Fruit fly (Drosophila melanogaster): ENCODE measurements around the gene CG8840.

CG8840 gene

DNA sequence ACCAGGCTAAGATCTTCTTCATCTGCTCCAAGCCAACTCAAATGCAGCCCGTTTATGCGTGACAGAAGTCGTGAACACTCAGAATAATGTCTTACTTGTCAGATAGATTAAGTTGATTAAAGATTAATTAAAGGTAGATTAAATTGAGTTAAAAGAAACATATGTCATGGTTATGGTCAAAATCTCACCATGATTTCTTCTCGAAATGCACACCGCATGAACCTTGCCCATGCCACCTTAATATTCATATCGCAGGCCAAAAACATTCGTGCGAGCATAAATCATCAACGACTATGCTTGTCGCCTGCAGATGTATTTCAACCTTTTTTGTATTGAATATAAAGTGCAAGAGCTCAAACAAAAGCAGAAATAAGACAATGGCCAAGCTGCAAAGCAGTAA, 26.7 kb downstream of the CG8840 start (continued):
- TF ChIP-seq chm (GFP tag; IDR thresholded peaks at IDR 0.05) = peak; percentile 50; the same call in 1 of the 2 replicates
- no peak for TF ChIP-seq CG8765 (GFP tag; IDR thresholded peaks at IDR 0.05)
- peak; percentile 71; the same call in 1 of the 3 replicates for TF ChIP-seq gce (GFP tag; IDR thresholded peaks at IDR 0.05)
- peak; percentile 18 for TF ChIP-seq CG33557 (GFP tag; optimal IDR thresholded peaks at IDR 0.05)
- no peak for TF ChIP-seq Doc2 (GFP tag; IDR thresholded peaks at IDR 0.05)
- TF ChIP-seq CG5953 (GFP tag; IDR thresholded peaks at IDR 0.05) = 0 out of 2 replicates have a peak, but pooled peaks have one; percentile 16
- peak; percentile 6 to 13 for TF ChIP-seq dpn (GFP tag; optimal IDR thresholded peaks at IDR 0.05)
- TF ChIP-seq CG3995 (GFP tag; optimal IDR thresholded peaks at IDR 0.05) = no peak
- no peak for TF ChIP-seq CG1832 (GFP tag; optimal IDR thresholded peaks at IDR 0.05)
- TF ChIP-seq sim (GFP tag; IDR thresholded peaks at IDR 0.05) = peak; percentile 56; the same call in 1 of the 2 replicates
- TF ChIP-seq D19A (tag; optimal IDR thresholded peaks at IDR 0.05) = peak; percentile 31
- TF ChIP-seq CG31441 (GFP tag; IDR thresholded peaks at IDR 0.05) = peak; percentile 69
- TF ChIP-seq eyg (GFP tag; optimal IDR thresholded peaks at IDR 0.05) = no peak
- peak; percentile 54 for TF ChIP-seq Ptx1 (GFP tag; IDR thresholded peaks at IDR 0.05)
- no peak for TF ChIP-seq CG13624 (GFP tag; optimal IDR thresholded peaks at IDR 0.05)
- no peak for TF ChIP-seq CG9215 (GFP tag; IDR thresholded peaks at IDR 0.05)
- TF ChIP-seq CG10209 (GFP tag; optimal IDR thresholded peaks at IDR 0.05) = peak; percentile 27
- TF ChIP-seq B-H1 (GFP tag; IDR thresholded peaks at IDR 0.05) = peak; percentile 42; the same call in 2 of the 3 replicates
- peak; percentile 25 for TF ChIP-seq Ssrp (tag; optimal IDR thresholded peaks at IDR 0.05)
- TF ChIP-seq sens (GFP tag) = peak; percentile 95
- TF ChIP-seq Med (GFP tag) = peak; percentile 84
- peak; percentile 40; the same call in 1 of the 3 replicates for TF ChIP-seq Optix (GFP tag; IDR thresholded peaks at IDR 0.05)
- no peak for TF ChIP-seq CG6791 (GFP tag; IDR thresholded peaks at IDR 0.05; ENCODE audit: partially characterized antibody)
- peak; percentile 51 for TF ChIP-seq fd96Cb (tag; optimal IDR thresholded peaks at IDR 0.05)
- TF ChIP-seq onecut (GFP tag; IDR thresholded peaks at IDR 0.05) = peak; percentile 71
- no peak for TF ChIP-seq CG2116 (GFP tag; optimal IDR thresholded peaks at IDR 0.05)
- peak; percentile 80 for TF ChIP-seq gem (tag; optimal IDR thresholded peaks at IDR 0.05)
- no peak for TF ChIP-seq hkb (optimal IDR thresholded peaks at IDR 0.05)
- peak; percentile 86 for TF ChIP-seq hkb (GFP tag; IDR thresholded peaks at IDR 0.05)
- TF ChIP-seq slp2 (GFP tag; optimal IDR thresholded peaks at IDR 0.05) = no peak
- TF ChIP-seq jigr1 (GFP tag; IDR thresholded peaks at IDR 0.05) = 0 out of 3 replicates have a peak, but pooled peaks have one; percentile 35
- peak; percentile 3 for TF ChIP-seq tin (GFP tag; optimal IDR thresholded peaks at IDR 0.05)
- peak; percentile 37 for TF ChIP-seq Spps (tag; optimal IDR thresholded peaks at IDR 0.05)
- TF ChIP-seq ranshi (GFP tag; IDR thresholded peaks at IDR 0.05) = peak; percentile 41; the same call in 1 of the 2 replicates
- no peak for TF ChIP-seq Vsx1 (GFP tag; optimal IDR thresholded peaks at IDR 0.05)
- TF ChIP-seq zen (tag; optimal IDR thresholded peaks at IDR 0.05) = peak; percentile 57
- peak; percentile 35 for TF ChIP-seq CG12659 (GFP tag; optimal IDR thresholded peaks at IDR 0.05)
- peak; percentile 77 for TF ChIP-seq CG11504 (tag; optimal IDR thresholded peaks at IDR 0.05)
- peak; percentile 66 for TF ChIP-seq CG13296 (GFP tag; optimal IDR thresholded peaks at IDR 0.05)
- TF ChIP-seq CG15696 (tag; optimal IDR thresholded peaks at IDR 0.05) = peak; percentile 53
- TF ChIP-seq CG7556 (GFP tag; optimal IDR thresholded peaks at IDR 0.05) = no peak
- 0 out of 2 replicates have a peak, but pooled peaks have one; percentile 6 for TF ChIP-seq sisA (GFP tag; IDR thresholded peaks at IDR 0.05)
- peak; percentile 61 for TF ChIP-seq CG6254 (GFP tag; optimal IDR thresholded peaks at IDR 0.05)
- TF ChIP-seq kah (GFP tag; optimal IDR thresholded peaks at IDR 0.05) = peak; percentile 65
- TF ChIP-seq CG12071 (GFP tag; optimal IDR thresholded peaks at IDR 0.05) = peak; percentile 63
- TF ChIP-seq CG7357 (GFP tag; IDR thresholded peaks at IDR 0.05) = no peak
- no peak for TF ChIP-seq maf-S (GFP tag; optimal IDR thresholded peaks at IDR 0.05)
- no peak for TF ChIP-seq Dp (GFP tag; optimal IDR thresholded peaks at IDR 0.05)
- TF ChIP-seq Ada2b (GFP tag; IDR thresholded peaks at IDR 0.05) = peak; percentile 31
- peak; percentile 11 for TF ChIP-seq CG9609 (GFP tag; optimal IDR thresholded peaks at IDR 0.05)
- TF ChIP-seq E2f1 (GFP tag; IDR thresholded peaks at IDR 0.05) = peak; percentile 49

Data from whole organism, embryonic.